Worm (Caenorhabditis elegans): Measurements from ENCODE around the gene K11C4.1.

Gene K11C4.1

ce11 chrV:6906435-6906834 is 9.6 kb downstream of the K11C4.1 start:
- TF ChIP-seq lsy-2 (tag; optimal IDR thresholded peaks at IDR 0.05) (no peak), cnd-1 (tag; optimal IDR thresholded peaks at IDR 0.05) (no peak), ceh-83 (GFP tag; optimal IDR thresholded peaks at IDR 0.05) (no peak), zip-8 (tag; optimal IDR thresholded peaks at IDR 0.05) (no peak), mab-5 (tag; optimal IDR thresholded peaks at IDR 0.05) (no peak), unc-120 (tag; optimal IDR thresholded peaks at IDR 0.05; ENCODE audit: poor library complexity, severe bottlenecking) (no peak), bed-3 (GFP tag; optimal IDR thresholded peaks at IDR 0.05) (no peak), pha-4 (tag; optimal IDR thresholded peaks at IDR 0.05) (no peak), nhr-76 (tag; optimal IDR thresholded peaks at IDR 0.05) (no peak), sptf-1 (tag; optimal IDR thresholded peaks at IDR 0.05) (no peak), blmp-1 (tag; optimal IDR thresholded peaks at IDR 0.05) (no peak), mls-2 (tag; optimal IDR thresholded peaks at IDR 0.05) (no peak), lin-32 (GFP tag; optimal IDR thresholded peaks at IDR 0.05) (no peak), unc-39 (tag; optimal IDR thresholded peaks at IDR 0.05) (no peak), nhr-237 (tag; optimal IDR thresholded peaks at IDR 0.05) (no peak), tbx-8 (GFP tag; optimal IDR thresholded peaks at IDR 0.05) (no peak), lin-13 (tag; optimal IDR thresholded peaks at IDR 0.05) (no peak), ces-1 (GFP tag; optimal IDR thresholded peaks at IDR 0.05) (no peak), unc-62 (GFP tag; optimal IDR thresholded peaks at IDR 0.05) (no peak)

- no peak for TF ChIP-seq elt-3 (tag; optimal IDR thresholded peaks at IDR 0.05)
- TF ChIP-seq hlh-1 (tag; optimal IDR thresholded peaks at IDR 0.05) = peak; percentile 2
Observed at ce11 chrV:6917280-6917679, 20.5 kb downstream of the K11C4.1 start.

ce11 chrV:6919251-6919650 is 22.5 kb downstream of the K11C4.1 start:
- no peak for TF ChIP-seq hlh-1 (tag; optimal IDR thresholded peaks at IDR 0.05)
- TF ChIP-seq bed-3 (GFP tag; optimal IDR thresholded peaks at IDR 0.05) = no peak
- TF ChIP-seq blmp-1 (tag; optimal IDR thresholded peaks at IDR 0.05) = no peak
- TF ChIP-seq mls-2 (tag; optimal IDR thresholded peaks at IDR 0.05) = no peak
- TF ChIP-seq tbx-8 (GFP tag; optimal IDR thresholded peaks at IDR 0.05) = no peak
- no peak for TF ChIP-seq elt-1 (tag; optimal IDR thresholded peaks at IDR 0.05; ENCODE audit: borderline replicate concordance, insufficient read depth)
- no peak for TF ChIP-seq sem-2 (GFP tag; optimal IDR thresholded peaks at IDR 0.05)
- TF ChIP-seq M03D4.4 (tag; optimal IDR thresholded peaks at IDR 0.05) = no peak
- no peak for TF ChIP-seq nhr-237 (tag; optimal IDR thresholded peaks at IDR 0.05)
- no peak for TF ChIP-seq nhr-12 (tag; optimal IDR thresholded peaks at IDR 0.05)
- TF ChIP-seq mab-5 (tag; optimal IDR thresholded peaks at IDR 0.05) = no peak
- TF ChIP-seq snpc-4 (tag; optimal IDR thresholded peaks at IDR 0.05) = no peak
- no peak for TF ChIP-seq ceh-43 (GFP tag; optimal IDR thresholded peaks at IDR 0.05)
- no peak for TF ChIP-seq lin-32 (GFP tag; optimal IDR thresholded peaks at IDR 0.05)
- TF ChIP-seq drap-1 (GFP tag; optimal IDR thresholded peaks at IDR 0.05) = no peak
- no peak for TF ChIP-seq unc-62 (GFP tag; optimal IDR thresholded peaks at IDR 0.05)
- TF ChIP-seq cnd-1 (tag; optimal IDR thresholded peaks at IDR 0.05) = no peak
- TF ChIP-seq unc-39 (tag; optimal IDR thresholded peaks at IDR 0.05) = no peak
- TF ChIP-seq elt-3 (tag; optimal IDR thresholded peaks at IDR 0.05) = no peak
- TF ChIP-seq lin-13 (tag; optimal IDR thresholded peaks at IDR 0.05) = no peak

- TF ChIP-seq zip-8 (tag; optimal IDR thresholded peaks at IDR 0.05) = no peak
- no peak for TF ChIP-seq flh-1 (GFP tag; optimal IDR thresholded peaks at IDR 0.05)
Observed at ce11 chrV:6926633-6927032, 29.8 kb downstream of the K11C4.1 start.

- TF ChIP-seq zip-8 (tag; optimal IDR thresholded peaks at IDR 0.05) = no peak
- no peak for TF ChIP-seq lin-32 (GFP tag; optimal IDR thresholded peaks at IDR 0.05)
- TF ChIP-seq ceh-43 (GFP tag; optimal IDR thresholded peaks at IDR 0.05) = no peak
- no peak for TF ChIP-seq ceh-39 (tag; optimal IDR thresholded peaks at IDR 0.05)
- TF ChIP-seq lsy-2 (tag; optimal IDR thresholded peaks at IDR 0.05) = no peak
- TF ChIP-seq mls-2 (tag; optimal IDR thresholded peaks at IDR 0.05) = no peak
- no peak for TF ChIP-seq drap-1 (GFP tag; optimal IDR thresholded peaks at IDR 0.05)
- TF ChIP-seq nhr-12 (tag; optimal IDR thresholded peaks at IDR 0.05) = no peak
- no peak for TF ChIP-seq ztf-11 (tag; optimal IDR thresholded peaks at IDR 0.05)
- TF ChIP-seq nhr-2 (tag; optimal IDR thresholded peaks at IDR 0.05) = no peak
- TF ChIP-seq blmp-1 (tag; optimal IDR thresholded peaks at IDR 0.05) = no peak
- no peak for TF ChIP-seq cnd-1 (tag; optimal IDR thresholded peaks at IDR 0.05)
- TF ChIP-seq flh-1 (GFP tag; optimal IDR thresholded peaks at IDR 0.05) = no peak
- TF ChIP-seq pha-4 (tag; optimal IDR thresholded peaks at IDR 0.05) = no peak
Observed at ce11 chrV:6928938-6929337, 32.1 kb downstream of the K11C4.1 start, which contains the start of gene unc-68. TSS of gene unc-68 (minus strand) at chrV:6929038.

Measured in whole organism, mixed stage, embryonic.